Fruit fly (Drosophila melanogaster) whole organism, embryonic: ENCODE measurements around the gene dysf.

ENCODE experiments used
- ATbp ChIP-seq: fragments of 200-800 bp; sonication (Bioruptor generic); optimal IDR thresholded peaks from 2 replicates; lab custom pipeline; 2017; ENCODE audit warnings: missing biosample characterization, mild to moderate bottlenecking, missing genetic modification characterization, missing genetic modification reagents
- CG12236 ChIP-seq: fragments of 200-800 bp; sonication (Bioruptor generic); optimal IDR thresholded peaks from 2 replicates; lab custom pipeline; 2016; ENCODE audit warnings: missing biosample characterization, missing genetic modification characterization
- CG12659 ChIP-seq: fragments of 200-800 bp; sonication (Bioruptor generic); optimal IDR thresholded peaks from 3 replicates; lab custom pipeline; 2017; ENCODE audit warnings: mild to moderate bottlenecking, missing biosample characterization, missing genetic modification reagents, missing genetic modification characterization
- CG14014 ChIP-seq: fragments of 200-800 bp; sonication (Bioruptor generic); IDR thresholded peaks from 2 replicates; pipeline ENCODE4 v1.3.6; 2022; ENCODE audit warnings: missing biosample characterization, missing genetic modification characterization
- CG1647 ChIP-seq: fragments of 200-800 bp; sonication (Bioruptor generic); optimal IDR thresholded peaks from 3 replicates; lab custom pipeline; 2016; ENCODE audit warnings: missing biosample characterization, missing genetic modification characterization
- CG17568 ChIP-seq: fragments of 200-800 bp; sonication (Bioruptor generic); optimal IDR thresholded peaks from 2 replicates; lab custom pipeline; 2018; ENCODE audit warnings: missing biosample characterization, mild to moderate bottlenecking, missing genetic modification characterization, moderate library complexity
- CG17912 ChIP-seq: fragments of 200-800 bp; sonication (Bioruptor generic); optimal IDR thresholded peaks from 2 replicates; lab custom pipeline; 2018; ENCODE audit warnings: missing biosample characterization, mild to moderate bottlenecking, missing genetic modification characterization
- CG1792 ChIP-seq: fragments of 200-800 bp; sonication (Bioruptor generic); optimal IDR thresholded peaks from 2 replicates; lab custom pipeline; 2016; ENCODE audit warnings: missing biosample characterization, missing genetic modification characterization
- CG18764 ChIP-seq: fragments of 200-800 bp; sonication (Bioruptor generic); optimal IDR thresholded peaks from 3 replicates; lab custom pipeline; 2016; ENCODE audit warnings: missing biosample characterization, missing genetic modification characterization
- CG4360 ChIP-seq: fragments of 200-800 bp; sonication (Bioruptor generic); IDR thresholded peaks from 2 replicates; pipeline ENCODE4 v1.3.6; 2022; ENCODE audit warnings: missing biosample characterization, missing genetic modification characterization
- CG6654 ChIP-seq: fragments of 200-800 bp; sonication (Bioruptor generic); optimal IDR thresholded peaks from 2 replicates; lab custom pipeline; 2017; ENCODE audit warnings: missing biosample characterization, mild to moderate bottlenecking, missing genetic modification characterization
- CG7745 ChIP-seq: fragments of 200-800 bp; sonication (Bioruptor generic); optimal IDR thresholded peaks from 2 replicates; lab custom pipeline; 2018; ENCODE audit warnings: missing biosample characterization, mild to moderate bottlenecking, missing genetic modification characterization, moderate library complexity
- Deaf1 ChIP-seq: fragments of 200-800 bp; optimal IDR thresholded peaks from 3 replicates; lab custom pipeline; 2019; ENCODE audit warnings: missing biosample characterization, mild to moderate bottlenecking, missing genetic modification characterization, moderate library complexity
- Dip2 ChIP-seq: fragments of 200-800 bp; sonication (Bioruptor generic); IDR thresholded peaks from 2 replicates; pipeline ENCODE4 v1.3.6; 2022; ENCODE audit warnings: missing biosample characterization, missing genetic modification characterization
- Doc3 ChIP-seq: fragments of 200-800 bp; sonication (Bioruptor generic); IDR thresholded peaks from 3 replicates; pipeline ENCODE4 v1.3.6; 2022; ENCODE audit warnings: missing biosample characterization, missing genetic modification characterization; ENCODE audit not compliant: partially characterized antibody
- HHEX ChIP-seq: fragments of 200-800 bp; sonication (Bioruptor generic); optimal IDR thresholded peaks from 3 replicates; lab custom pipeline; 2017; ENCODE audit warnings: missing biosample characterization, mild to moderate bottlenecking, missing genetic modification characterization, missing genetic modification reagents
- Kr ChIP-seq: fragments of 200-800 bp; sonication (Bioruptor generic); optimal IDR thresholded peaks from 2 replicates; lab custom pipeline; 2017; ENCODE audit warnings: missing biosample characterization, mild to moderate bottlenecking, missing genetic modification characterization
- Lim3 ChIP-seq: fragments of 200-800 bp; sonication (Bioruptor generic); IDR thresholded peaks from 2 replicates; pipeline ENCODE4 v1.3.6; 2022; ENCODE audit warnings: missing biosample characterization, missing genetic modification characterization
- Lpt ChIP-seq: fragments of >200 bp; optimal IDR thresholded peaks from 2 replicates; lab custom pipeline; 2018; ENCODE audit warnings: missing biosample characterization, missing genetic modification characterization
- NC2β ChIP-seq: fragments of 200-800 bp; sonication (Bioruptor generic); optimal IDR thresholded peaks from 2 replicates; lab custom pipeline; 2016; ENCODE audit warnings: missing biosample characterization, missing genetic modification characterization
- Oli ChIP-seq: fragments of 200-800 bp; sonication (Bioruptor generic); optimal IDR thresholded peaks from 2 replicates; lab custom pipeline; 2018; ENCODE audit warnings: missing biosample characterization, mild to moderate bottlenecking, missing genetic modification characterization, moderate library complexity
- Rx ChIP-seq: fragments of 200-800 bp; sonication (Bioruptor generic); IDR thresholded peaks from 2 replicates; pipeline ENCODE4 v1.3.6; 2022; ENCODE audit warnings: missing biosample characterization, missing genetic modification characterization
- Spps ChIP-seq: fragments of 200-800 bp; sonication (Bioruptor generic); optimal IDR thresholded peaks from 2 replicates; lab custom pipeline; 2018; ENCODE audit warnings: missing biosample characterization, mild to moderate bottlenecking, missing genetic modification characterization
- Stat92E ChIP-seq, 3 experiments: fragments of >200 bp in 2 of 3; fragments of 200-800 bp in 1 of 3; sonication (Bioruptor generic) in 1 of 3; optimal IDR thresholded peaks; 2 replicates each; lab custom pipeline; 2017 to 2019; ENCODE audit warnings: missing biosample characterization in 3 of 3, missing genetic modification characterization in 3 of 3, mild to moderate bottlenecking in 1 of 3, moderate library complexity in 1 of 3
- ac ChIP-seq: fragments of 200-800 bp; sonication (Bioruptor generic); optimal IDR thresholded peaks from 3 replicates; lab custom pipeline; 2017; ENCODE audit warnings: missing biosample characterization, mild to moderate bottlenecking, missing genetic modification characterization
- chm ChIP-seq: fragments of 200-800 bp; sonication (Bioruptor generic); IDR thresholded peaks from 2 replicates; pipeline ENCODE4 v1.3.6; 2022; ENCODE audit warnings: missing biosample characterization, missing genetic modification characterization
- crol ChIP-seq: fragments of 200-800 bp; sonication (Bioruptor generic); IDR thresholded peaks from 2 replicates; pipeline ENCODE4 v1.3.6; 2022; ENCODE audit warnings: missing biosample characterization, missing genetic modification characterization
- da ChIP-seq: fragments of 200-800 bp; sonication (Bioruptor generic); optimal IDR thresholded peaks from 2 replicates; lab custom pipeline; 2016; ENCODE audit warnings: missing biosample characterization, missing genetic modification characterization
- dm ChIP-seq: fragments of 200-800 bp; sonication (Bioruptor generic); optimal IDR thresholded peaks from 3 replicates; lab custom pipeline; 2016; ENCODE audit warnings: missing biosample characterization, missing genetic modification characterization
- fd96Cb ChIP-seq: fragments of 200-800 bp; sonication (Bioruptor generic); optimal IDR thresholded peaks from 2 replicates; lab custom pipeline; 2018; ENCODE audit warnings: missing biosample characterization, mild to moderate bottlenecking, missing genetic modification characterization, moderate library complexity
- fru ChIP-seq: fragments of >200 bp; optimal IDR thresholded peaks from 2 replicates; lab custom pipeline; 2017
- gcm ChIP-seq: fragments of 200-800 bp; sonication (Bioruptor generic); optimal IDR thresholded peaks from 2 replicates; lab custom pipeline; 2019; ENCODE audit warnings: missing biosample characterization, mild to moderate bottlenecking, missing genetic modification characterization, moderate library complexity
- gfzf ChIP-seq: fragments of 200-800 bp; sonication (Bioruptor generic); optimal IDR thresholded peaks from 2 replicates; lab custom pipeline; 2016; ENCODE audit warnings: missing biosample characterization, mild to moderate bottlenecking, missing genetic modification characterization, moderate library complexity
- hth ChIP-seq: fragments of >200 bp; optimal IDR thresholded peaks from 2 replicates; lab custom pipeline; 2017; ENCODE audit warnings: inconsistent platforms
- kah ChIP-seq: fragments of 200-800 bp; sonication (Bioruptor generic); optimal IDR thresholded peaks from 2 replicates; lab custom pipeline; 2018; ENCODE audit warnings: missing biosample characterization, mild to moderate bottlenecking, missing genetic modification characterization
- kni ChIP-seq: fragments of 200-800 bp; sonication (Bioruptor generic); optimal IDR thresholded peaks from 3 replicates; lab custom pipeline; 2017; ENCODE audit warnings: mild to moderate bottlenecking, missing biosample characterization, missing genetic modification reagents, missing genetic modification characterization
- pros ChIP-seq: fragments of 200-800 bp; sonication (Bioruptor generic); optimal IDR thresholded peaks from 3 replicates; lab custom pipeline; 2019; ENCODE audit warnings: missing biosample characterization, mild to moderate bottlenecking, missing genetic modification characterization, moderate library complexity
- pzg ChIP-seq: fragments of 200-800 bp; sonication (Bioruptor generic); optimal IDR thresholded peaks from 3 replicates; lab custom pipeline; 2018; ENCODE audit warnings: missing biosample characterization, mild to moderate bottlenecking, missing genetic modification characterization, moderate library complexity
- ranshi ChIP-seq: fragments of 200-800 bp; sonication (Bioruptor generic); IDR thresholded peaks from 2 replicates; pipeline ENCODE4 v1.3.6; 2022; ENCODE audit warnings: missing biosample characterization, missing genetic modification characterization
- ro ChIP-seq: fragments of 200-800 bp; sonication (Bioruptor generic); IDR thresholded peaks from 2 replicates; pipeline ENCODE4 v1.3.6; 2022; ENCODE audit warnings: missing biosample characterization, missing genetic modification characterization
- sc ChIP-seq, 3 experiments: fragments of >200 bp in 2 of 3; fragments of 200-800 bp in 1 of 3; sonication (Bioruptor generic) in 1 of 3; optimal IDR thresholded peaks; 2 replicates in 2 of 3; 3 replicates in 1 of 3; lab custom pipeline; 2017; ENCODE audit warnings: mild to moderate bottlenecking in 1 of 3, missing biosample characterization in 1 of 3, missing genetic modification characterization in 1 of 3, missing genetic modification reagents in 1 of 3
- sima ChIP-seq: fragments of 200-800 bp; sonication (Bioruptor generic); optimal IDR thresholded peaks from 2 replicates; lab custom pipeline; 2016; ENCODE audit warnings: missing biosample characterization, missing genetic modification characterization
- tap ChIP-seq: fragments of 200-800 bp; optimal IDR thresholded peaks from 3 replicates; lab custom pipeline; 2019; ENCODE audit warnings: missing biosample characterization, mild to moderate bottlenecking, missing genetic modification characterization, moderate library complexity
- tll ChIP-seq, 2 experiments: fragments of 200-800 bp in 1 of 2; fragments of >200 bp in 1 of 2; sonication (Bioruptor generic) in 1 of 2; optimal IDR thresholded peaks; 2 replicates each; lab custom pipeline; 2017 to 2019; ENCODE audit warnings: missing biosample characterization in 2 of 2, missing genetic modification characterization in 2 of 2, mild to moderate bottlenecking in 1 of 2, moderate library complexity in 1 of 2
- twi ChIP-seq: fragments of 200-800 bp; optimal IDR thresholded peaks from 2 replicates; lab custom pipeline; 2019; ENCODE audit warnings: missing biosample characterization, mild to moderate bottlenecking, missing genetic modification characterization, moderate library complexity
- zen ChIP-seq: fragments of 200-800 bp; sonication (Bioruptor generic); optimal IDR thresholded peaks from 3 replicates; lab custom pipeline; 2018; ENCODE audit warnings: missing biosample characterization, mild to moderate bottlenecking, missing genetic modification characterization, moderate library complexity

The dysf gene

dm6 chr3R:26030562-26030961 is 67.9 kb downstream of the dysf start (continued):
- peak; percentile 54 for TF ChIP-seq Kr (GFP tag; lab: Kevin White, UChicago)
- peak; percentile 37 for TF ChIP-seq Deaf1 (tag; lab: Kevin White, UChicago)
- peak in 1 of 3 experiments; percentile 6 for TF ChIP-seq Stat92E (GFP tag; optimal IDR thresholded peaks at IDR 0.05; lab: Kevin White, UChicago)
- no peak for TF ChIP-seq tap (tag; lab: Kevin White, UChicago)
- TF ChIP-seq Lpt (GFP tag; lab: Kevin White, UChicago) = no peak
- TF ChIP-seq kah (GFP tag; lab: Kevin White, UChicago) = peak; percentile 64
- TF ChIP-seq kni (GFP tag; lab: Kevin White, UChicago) = peak; percentile 84
- TF ChIP-seq ATbp = no peak
- TF ChIP-seq Lim3 (GFP tag; lab: Robert Waterston, UW) = no peak
- peak; percentile 97 for TF ChIP-seq zen (tag; lab: Kevin White, UChicago)
- TF ChIP-seq sima (GFP tag; lab: Kevin White, UChicago) = no peak
- TF ChIP-seq chm (GFP tag; lab: Robert Waterston, UW) = peak; percentile 44; the same call in 1 of the 2 replicates
- no peak for TF ChIP-seq CG7745 (tag; lab: Kevin White, UChicago)
- TF ChIP-seq CG12659 = no peak
- peak; percentile 79 for TF ChIP-seq twi (tag; lab: Kevin White, UChicago)
- no peak for TF ChIP-seq NC2β
- TF ChIP-seq hth (lab: Kevin White, UChicago) = peak; percentile 66
- TF ChIP-seq CG18764 (GFP tag; lab: Kevin White, UChicago) = no peak
- TF ChIP-seq gcm (GFP tag; lab: Kevin White, UChicago) = peak; percentile 21
- TF ChIP-seq tll (GFP tag; optimal IDR thresholded peaks at IDR 0.05; lab: Kevin White, UChicago) = peak in 1 of 2 experiments; percentile 91
- no peak for TF ChIP-seq dm (GFP tag; lab: Kevin White, UChicago)
- TF ChIP-seq ac (GFP tag; lab: Kevin White, UChicago) = peak; percentile 90
- TF ChIP-seq HHEX = no peak
- TF ChIP-seq CG17568 (GFP tag; lab: Kevin White, UChicago) = no peak
- TF ChIP-seq fru (lab: Kevin White, UChicago) = peak; percentile 63
- no peak for TF ChIP-seq ro (GFP tag; lab: Robert Waterston, UW)
- no peak for TF ChIP-seq ranshi (GFP tag; lab: Robert Waterston, UW)
- TF ChIP-seq da (GFP tag; lab: Kevin White, UChicago) = peak; percentile 45
- no peak for TF ChIP-seq CG1647 (GFP tag; lab: Kevin White, UChicago)
- no peak for TF ChIP-seq CG14014
- no peak for TF ChIP-seq fd96Cb (tag; lab: Kevin White, UChicago)
- no peak for TF ChIP-seq Doc3 (GFP tag; lab: Robert Waterston, UW)
- TF ChIP-seq gfzf (GFP tag; lab: Kevin White, UChicago) = no peak
- TF ChIP-seq CG1792 (GFP tag; lab: Kevin White, UChicago) = no peak
- no peak for TF ChIP-seq Oli (tag; lab: Kevin White, UChicago)
- TF ChIP-seq pzg (GFP tag; lab: Kevin White, UChicago) = no peak
- 0 out of 2 replicates have a peak, but pooled peaks have one; percentile 46 for TF ChIP-seq CG4360 (GFP tag; lab: Robert Waterston, UW)
- TF ChIP-seq CG12236 (GFP tag; lab: Kevin White, UChicago) = no peak
- no peak for TF ChIP-seq Spps
- peak; percentile 10 for TF ChIP-seq CG17912 (GFP tag; lab: Kevin White, UChicago)
- peak in 1 of 2 experiments; percentile 100 for TF ChIP-seq sc (optimal IDR thresholded peaks at IDR 0.05; lab: Kevin White, UChicago)
- no peak for TF ChIP-seq sc (GFP tag; optimal IDR thresholded peaks at IDR 0.05; lab: Kevin White, UChicago)
- peak; percentile 75 for TF ChIP-seq pros (GFP tag; lab: Kevin White, UChicago)
- no peak for TF ChIP-seq CG6654 (GFP tag; lab: Kevin White, UChicago)
- TF ChIP-seq Rx (GFP tag; lab: Robert Waterston, UW) = no peak
- TF ChIP-seq Dip2 = no peak
- no peak for TF ChIP-seq crol (GFP tag; lab: Robert Waterston, UW)
- TF ChIP-seq, all 482 proteins: peak for 33
